Worm (Caenorhabditis elegans): Measurements from ENCODE around the gene ZK353.3.

The ZK353.3 gene

ce11 chrIII:8392307-8392706 is 3.5 kb upstream of the ZK353.3 start:
- TF ChIP-seq mdl-1 (tag; optimal IDR thresholded peaks at IDR 0.05) (no peak), tbx-2 (tag; optimal IDR thresholded peaks at IDR 0.05) (peak; percentile 10), skn-1 (tag; optimal IDR thresholded peaks at IDR 0.05) (no peak), nhr-67 (tag; optimal IDR thresholded peaks at IDR 0.05) (no peak), ceh-28 (tag; optimal IDR thresholded peaks at IDR 0.05) (no peak), lin-39 (tag; optimal IDR thresholded peaks at IDR 0.05) (peak; percentile 50), snpc-4 (tag; optimal IDR thresholded peaks at IDR 0.05) (no peak), hmg-11 (tag; optimal IDR thresholded peaks at IDR 0.05) (peak; percentile 38), zag-1 (tag; optimal IDR thresholded peaks at IDR 0.05) (no peak), jun-1 (tag; optimal IDR thresholded peaks at IDR 0.05) (no peak), egl-27 (tag; optimal IDR thresholded peaks at IDR 0.05) (no peak), nfya-1 (tag; optimal IDR thresholded peaks at IDR 0.05; ENCODE audit: insufficient read depth) (peak; percentile 71), fkh-10 (GFP tag; optimal IDR thresholded peaks at IDR 0.05) (peak; percentile 29), eor-1 (tag; optimal IDR thresholded peaks at IDR 0.05) (no peak), nhr-43 (tag; optimal IDR thresholded peaks at IDR 0.05; ENCODE audit: poor library complexity, severe bottlenecking) (no peak), aly-2 (tag; optimal IDR thresholded peaks at IDR 0.05) (no peak), nhr-237 (tag; optimal IDR thresholded peaks at IDR 0.05) (no peak)

DNA sequence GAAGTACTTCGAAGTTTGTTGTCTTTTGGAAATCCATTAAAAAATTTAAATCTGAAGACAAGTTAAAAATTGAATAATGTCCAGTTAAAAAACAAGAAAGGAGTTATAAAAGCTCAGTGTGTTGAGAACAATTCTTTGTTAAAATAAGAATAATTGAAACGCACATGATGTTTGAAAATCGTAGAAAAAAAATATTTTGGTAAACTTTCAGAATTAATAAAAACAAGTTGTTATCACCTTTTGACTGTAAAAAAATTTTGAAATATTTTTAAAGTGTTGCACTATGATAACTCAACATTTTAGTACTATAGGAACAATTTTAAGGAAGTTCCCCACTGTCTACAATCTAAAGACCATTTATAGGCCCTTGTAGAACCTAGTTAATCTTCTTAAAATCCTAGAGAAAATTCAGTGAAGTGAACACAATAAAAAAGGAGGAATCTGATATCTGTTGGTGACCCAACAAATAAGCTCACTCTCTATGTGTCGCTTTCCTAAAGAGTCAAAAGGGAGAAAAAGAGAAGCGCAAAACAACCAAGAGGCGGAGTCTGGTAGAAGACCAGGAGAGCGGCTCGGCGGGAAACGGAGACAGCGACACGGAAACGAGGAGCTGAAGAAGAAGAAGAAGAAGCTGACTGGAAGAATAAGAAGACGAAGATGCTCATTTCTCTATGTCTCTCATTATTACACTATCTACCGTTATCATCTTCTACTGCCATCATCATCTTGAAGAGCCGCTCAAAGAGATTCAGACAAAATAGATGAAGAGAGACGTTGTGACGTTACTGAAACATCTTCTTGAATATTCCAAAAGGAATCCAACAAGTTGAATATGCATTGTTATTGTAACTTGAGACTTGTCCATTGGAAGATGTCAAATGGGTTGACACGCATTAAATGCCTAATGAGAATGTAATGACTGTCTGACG is 1.1 kb upstream of the ZK353.3 start, which contains the start of gene ZK353.10:
TSS of gene ZK353.10 (minus strand) at position 51 of the 929 bp plus-strand sequence.
- TF ChIP-seq pha-4 (tag; optimal IDR thresholded peaks at IDR 0.05) (no peak), skn-1 (tag; optimal IDR thresholded peaks at IDR 0.05) (peak; percentile 39), mdl-1 (tag; optimal IDR thresholded peaks at IDR 0.05) (no peak), nhr-28 (tag; optimal IDR thresholded peaks at IDR 0.05) (no peak), ceh-28 (tag; optimal IDR thresholded peaks at IDR 0.05) (no peak), daf-12 (tag; optimal IDR thresholded peaks at IDR 0.05) (no peak), ama-1 (optimal IDR thresholded peaks at IDR 0.05) (no peak), elt-3 (tag; optimal IDR thresholded peaks at IDR 0.05) (no peak), nhr-25 (tag; optimal IDR thresholded peaks at IDR 0.05) (no peak), lin-39 (tag; optimal IDR thresholded peaks at IDR 0.05) (peak; percentile 10), lin-15B (tag; optimal IDR thresholded peaks at IDR 0.05) (peak; percentile 7)

ce11 chrIII:8398411-8398810 is 2.6 kb downstream of the ZK353.3 start, which contains the start of gene ZK353.2:
Gene ZK353.2, plus strand, starts transcription at chrIII:8398711.
- TF ChIP-seq tbx-2 (tag; optimal IDR thresholded peaks at IDR 0.05), result no peak
- TF ChIP-seq lsy-12 (tag; optimal IDR thresholded peaks at IDR 0.05), result no peak
- TF ChIP-seq fos-1 (tag; optimal IDR thresholded peaks at IDR 0.05), result no peak

ce11 chrIII:8400478-8400877 is 4.7 kb downstream of the ZK353.3 start:
- no peak for TF ChIP-seq nhr-76 (tag; optimal IDR thresholded peaks at IDR 0.05)
- TF ChIP-seq snpc-4 (tag; optimal IDR thresholded peaks at IDR 0.05), result no peak
- TF ChIP-seq lsy-12 (tag; optimal IDR thresholded peaks at IDR 0.05), result no peak
- peak; percentile 95 for TF ChIP-seq elt-2 (tag; optimal IDR thresholded peaks at IDR 0.05)
- TF ChIP-seq jun-1 (tag; optimal IDR thresholded peaks at IDR 0.05), result peak; percentile 60
- no peak for TF ChIP-seq ztf-4 (tag; optimal IDR thresholded peaks at IDR 0.05)
- peak; percentile 94 for TF ChIP-seq pqm-1 (tag; optimal IDR thresholded peaks at IDR 0.05)
- peak; percentile 13 for TF ChIP-seq skn-1 (tag; optimal IDR thresholded peaks at IDR 0.05)
- no peak for TF ChIP-seq nhr-77 (tag; optimal IDR thresholded peaks at IDR 0.05)
- TF ChIP-seq nfya-1 (tag; optimal IDR thresholded peaks at IDR 0.05; ENCODE audit: insufficient read depth), result peak; percentile 5
- TF ChIP-seq unc-62 (GFP tag; optimal IDR thresholded peaks at IDR 0.05), result no peak
- peak; percentile 53 for TF ChIP-seq pha-4 (tag; optimal IDR thresholded peaks at IDR 0.05)
- no peak for TF ChIP-seq fkh-2 (tag; optimal IDR thresholded peaks at IDR 0.05)

DNA sequence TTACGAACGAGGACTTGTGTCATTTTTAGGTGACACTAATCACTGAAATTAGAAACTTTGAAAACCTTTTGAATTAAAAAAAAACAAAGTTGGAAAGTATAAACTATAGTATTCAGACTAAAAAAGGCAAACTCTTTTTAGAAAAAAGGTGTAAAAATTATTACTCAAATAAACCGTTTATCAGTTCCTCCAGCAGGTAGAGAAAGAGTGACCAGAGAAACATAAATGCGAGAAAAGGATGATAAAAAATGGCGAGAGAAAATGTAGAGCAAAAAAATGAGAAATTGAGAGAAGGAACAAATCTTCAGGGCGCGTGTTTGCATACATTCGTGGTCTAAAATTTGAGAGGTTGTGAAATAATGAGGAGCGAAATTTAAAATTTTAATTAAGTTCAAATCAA is 6.1 kb downstream of the ZK353.3 start, which contains the start of gene lap-1:
TSS of gene lap-1 (minus strand) at position 42 of the 400 bp plus-strand sequence.
- TF ChIP-seq elt-2 (tag; optimal IDR thresholded peaks at IDR 0.05), result peak; percentile 40
- peak; percentile 18 for TF ChIP-seq pha-4 (tag; optimal IDR thresholded peaks at IDR 0.05)
- no peak for TF ChIP-seq nhr-12 (tag; optimal IDR thresholded peaks at IDR 0.05)
- TF ChIP-seq pqm-1 (tag; optimal IDR thresholded peaks at IDR 0.05), result peak; percentile 7
- TF ChIP-seq nfya-1 (tag; optimal IDR thresholded peaks at IDR 0.05; ENCODE audit: insufficient read depth), result no peak

All from whole organism, L3 larva.